Worm (Caenorhabditis elegans): ENCODE measurements around the gene F17C8.7.

F17C8.7 gene

ce11 chrIII:4693281-4693680 lies 42.3 kb upstream of the F17C8.7 start, which contains the start of gene nifk-1 (continued):
- no peak for TF ChIP-seq C38D4.7 (GFP tag; optimal IDR thresholded peaks at IDR 0.05)
- TF ChIP-seq rnt-1 (tag; optimal IDR thresholded peaks at IDR 0.05): no peak
- no peak for TF ChIP-seq hlh-6 (tag; optimal IDR thresholded peaks at IDR 0.05)
- peak; percentile 23 for TF ChIP-seq ceh-31 (tag; optimal IDR thresholded peaks at IDR 0.05)
- peak; percentile 5 for TF ChIP-seq ztf-16 (tag; optimal IDR thresholded peaks at IDR 0.05)
- TF ChIP-seq ceh-24 (tag; optimal IDR thresholded peaks at IDR 0.05): no peak
- no peak for TF ChIP-seq lin-11 (tag; optimal IDR thresholded peaks at IDR 0.05)
- no peak for TF ChIP-seq zip-5 (tag; optimal IDR thresholded peaks at IDR 0.05)
- no peak for TF ChIP-seq gmeb-2 (tag; optimal IDR thresholded peaks at IDR 0.05)
- peak; percentile 63 for TF ChIP-seq elt-2 (tag; optimal IDR thresholded peaks at IDR 0.05)
- no peak for TF ChIP-seq ttx-3 (tag; optimal IDR thresholded peaks at IDR 0.05)
- TF ChIP-seq ceh-18 (tag; optimal IDR thresholded peaks at IDR 0.05): peak; percentile 14
- TF ChIP-seq pag-3 (tag; optimal IDR thresholded peaks at IDR 0.05; ENCODE audit: borderline replicate concordance): no peak
- no peak for TF ChIP-seq ahr-1 (tag; optimal IDR thresholded peaks at IDR 0.05)
- no peak for TF ChIP-seq T23F11.4 (GFP tag; optimal IDR thresholded peaks at IDR 0.05)
- no peak for TF ChIP-seq dmd-4 (tag; optimal IDR thresholded peaks at IDR 0.05; ENCODE audit: borderline replicate concordance)
- no peak for TF ChIP-seq pha-2 (tag; optimal IDR thresholded peaks at IDR 0.05)
- no peak for TF ChIP-seq ceh-48 (tag; optimal IDR thresholded peaks at IDR 0.05)
- TF ChIP-seq Y22D7AL.16 (tag; optimal IDR thresholded peaks at IDR 0.05): no peak

DNA sequence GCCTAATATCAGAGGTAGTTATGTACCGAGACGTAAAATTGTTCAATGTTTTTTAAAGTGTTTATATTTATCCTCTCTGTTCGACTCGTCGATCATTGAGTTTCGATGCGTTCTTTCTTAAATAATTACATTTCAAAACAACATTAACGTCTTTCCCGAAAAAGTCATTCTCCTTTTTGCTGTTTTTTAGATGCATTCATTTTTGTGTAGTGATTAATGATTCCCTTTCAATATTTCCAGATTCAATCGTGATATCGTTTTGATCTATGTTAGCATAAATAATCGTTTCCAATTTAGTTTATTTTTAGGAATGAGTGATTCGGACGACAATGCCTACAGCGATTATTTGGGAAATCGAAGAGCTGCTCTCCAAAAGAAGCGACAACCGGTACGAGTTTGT lies 41.8 kb upstream of the F17C8.7 start, which contains the start of gene T04A8.8:
Gene T04A8.8, plus strand, starts transcription at position 301 of the 400 bp plus-strand sequence.
- TF ChIP-seq ceh-48 (tag; optimal IDR thresholded peaks at IDR 0.05): no peak
- no peak for TF ChIP-seq npax-4 (tag; optimal IDR thresholded peaks at IDR 0.05)
- no peak for TF ChIP-seq pros-1 (tag; optimal IDR thresholded peaks at IDR 0.05)
- TF ChIP-seq nfya-1 (tag; optimal IDR thresholded peaks at IDR 0.05): no peak
- TF ChIP-seq C38D4.7 (GFP tag; optimal IDR thresholded peaks at IDR 0.05): no peak
- no peak for TF ChIP-seq rnt-1 (tag; optimal IDR thresholded peaks at IDR 0.05)
- no peak for TF ChIP-seq C08G9.2 (tag; optimal IDR thresholded peaks at IDR 0.05)
- no peak for TF ChIP-seq fkh-10 (GFP tag; optimal IDR thresholded peaks at IDR 0.05)
- no peak for TF ChIP-seq dve-1 (tag; optimal IDR thresholded peaks at IDR 0.05)
- no peak for TF ChIP-seq hlh-8 (tag; optimal IDR thresholded peaks at IDR 0.05)
- no peak for TF ChIP-seq fax-1 (tag; optimal IDR thresholded peaks at IDR 0.05)
- TF ChIP-seq dmd-4 (tag; optimal IDR thresholded peaks at IDR 0.05; ENCODE audit: borderline replicate concordance): no peak
- TF ChIP-seq mec-3 (tag; optimal IDR thresholded peaks at IDR 0.05; ENCODE audit: borderline replicate concordance): no peak
- TF ChIP-seq Y22D7AL.16 (tag; optimal IDR thresholded peaks at IDR 0.05): no peak
- no peak for TF ChIP-seq odd-2 (tag; optimal IDR thresholded peaks at IDR 0.05)
- TF ChIP-seq eyg-1 (tag; optimal IDR thresholded peaks at IDR 0.05): no peak
- TF ChIP-seq ahr-1 (tag; optimal IDR thresholded peaks at IDR 0.05): no peak

DNA sequence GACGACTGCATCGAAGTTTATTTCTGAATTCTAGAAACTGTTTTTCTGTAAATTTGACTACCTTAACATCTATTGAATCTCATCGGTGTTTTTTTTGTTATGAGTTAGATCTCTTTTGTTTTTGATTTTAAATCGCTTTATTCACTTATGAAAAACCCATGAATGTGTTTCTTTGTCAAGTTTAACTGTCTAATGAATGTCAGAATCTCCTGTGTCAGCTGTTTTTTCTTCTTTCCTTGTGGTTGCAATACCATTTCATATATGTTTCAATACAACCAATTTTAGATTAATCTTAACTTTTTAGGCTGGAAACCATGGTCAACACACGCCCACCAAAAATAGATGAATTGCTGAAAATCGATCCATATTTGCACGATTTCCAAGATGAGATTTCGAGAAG lies 40.5 kb upstream of the F17C8.7 start, which contains the start of gene T04A8.7:
Gene T04A8.7, plus strand, starts transcription at position 301 of the 400 bp plus-strand sequence.
- no peak for TF ChIP-seq F13H6.1 (tag; optimal IDR thresholded peaks at IDR 0.05)
- no peak for TF ChIP-seq fkh-10 (GFP tag; optimal IDR thresholded peaks at IDR 0.05)
- TF ChIP-seq ceh-22 (tag; optimal IDR thresholded peaks at IDR 0.05): no peak
- TF ChIP-seq pat-9 (tag; optimal IDR thresholded peaks at IDR 0.05): no peak
- TF ChIP-seq gmeb-2 (tag; optimal IDR thresholded peaks at IDR 0.05): no peak
- no peak for TF ChIP-seq Y22D7AL.16 (tag; optimal IDR thresholded peaks at IDR 0.05)
- no peak for TF ChIP-seq fkh-6 (tag; optimal IDR thresholded peaks at IDR 0.05)

DNA sequence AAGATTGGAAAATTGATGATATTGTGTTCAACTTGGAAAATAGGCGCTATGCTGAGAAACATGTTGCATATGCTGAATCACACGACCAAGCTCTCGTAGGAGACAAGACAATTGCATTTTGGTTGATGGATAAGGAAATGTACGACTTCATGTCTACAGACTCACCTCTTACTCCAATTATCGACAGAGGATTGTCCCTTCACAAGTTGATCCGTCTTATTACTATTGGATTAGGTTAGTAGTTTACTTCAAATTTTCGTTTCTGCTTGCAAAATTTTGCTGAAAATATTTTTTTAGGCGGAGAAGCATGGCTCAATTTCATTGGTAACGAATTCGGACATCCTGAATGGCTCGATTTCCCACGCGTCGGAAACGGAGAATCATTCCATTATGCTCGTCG lies 38.6 kb upstream of the F17C8.7 start:
- no peak for TF ChIP-seq ceh-14 (tag; optimal IDR thresholded peaks at IDR 0.05)
- TF ChIP-seq ttx-3 (tag; optimal IDR thresholded peaks at IDR 0.05): no peak
- TF ChIP-seq pax-1 (tag; optimal IDR thresholded peaks at IDR 0.05): no peak
- TF ChIP-seq fax-1 (tag; optimal IDR thresholded peaks at IDR 0.05): no peak
- no peak for TF ChIP-seq tbx-2 (tag; optimal IDR thresholded peaks at IDR 0.05)
- no peak for TF ChIP-seq ceh-34 (tag; optimal IDR thresholded peaks at IDR 0.05)
- no peak for TF ChIP-seq odd-2 (tag; optimal IDR thresholded peaks at IDR 0.05)
- no peak for TF ChIP-seq F13H6.1 (tag; optimal IDR thresholded peaks at IDR 0.05)
- TF ChIP-seq sox-4 (tag; optimal IDR thresholded peaks at IDR 0.05): no peak
- no peak for TF ChIP-seq ref-2 (tag; optimal IDR thresholded peaks at IDR 0.05)
- TF ChIP-seq dmd-4 (tag; optimal IDR thresholded peaks at IDR 0.05; ENCODE audit: borderline replicate concordance): no peak
- TF ChIP-seq pros-1 (tag; optimal IDR thresholded peaks at IDR 0.05): no peak
- no peak for TF ChIP-seq hlh-8 (tag; optimal IDR thresholded peaks at IDR 0.05)
- no peak for TF ChIP-seq madf-2 (tag; optimal IDR thresholded peaks at IDR 0.05)
- TF ChIP-seq lin-11 (tag; optimal IDR thresholded peaks at IDR 0.05): no peak

All from whole organism, late embryonic.